Worm (Caenorhabditis elegans): ENCODE results near the gene cth-1.

DNA sequence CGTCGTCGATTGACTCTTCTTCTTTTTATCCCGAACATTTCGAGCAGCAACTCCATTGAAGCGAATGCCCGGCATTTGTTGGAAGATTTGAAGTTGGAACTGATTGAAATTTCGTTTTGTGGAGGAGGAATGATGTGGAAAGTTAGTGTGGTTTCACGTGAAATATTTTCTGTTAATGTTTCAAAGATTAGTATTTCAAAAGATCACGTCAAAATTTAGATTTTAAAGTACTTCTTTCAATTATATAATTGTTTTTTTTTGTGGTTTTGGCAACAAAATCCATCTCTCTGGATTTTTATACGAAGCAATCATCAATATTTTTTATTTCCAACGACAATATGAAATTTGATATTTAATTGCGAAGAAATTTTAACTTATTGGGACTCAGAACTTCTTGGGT is 36.6 kb downstream of the cth-1 start, which contains the start of gene F44G3.7:
- no peak for TF ChIP-seq ref-1 (GFP tag; conservative IDR thresholded peaks at IDR 0.05)
- no peak for TF ChIP-seq klf-2 (GFP tag; conservative IDR thresholded peaks at IDR 0.05)
- TF ChIP-seq ztf-23 (GFP tag; IDR thresholded peaks at IDR 0.05): no peak
- no peak for TF ChIP-seq flt-1 (GFP tag; IDR thresholded peaks at IDR 0.05)
- TF ChIP-seq ztf-29 (GFP tag; IDR thresholded peaks at IDR 0.05): no peak
- no peak for TF ChIP-seq tab-1 (GFP tag; IDR thresholded peaks at IDR 0.05)
- TF ChIP-seq T22C8.4 (GFP tag; IDR thresholded peaks at IDR 0.05): no peak
